Fruit fly (Drosophila melanogaster) whole organism, embryonic: ENCODE data around the gene CG9297.

Source experiments
- Aef1 ChIP-seq: fragments of 200-800 bp; sonication (Bioruptor generic); IDR thresholded peaks from 3 replicates; pipeline ENCODE4 v1.3.6; 2022; ENCODE audit warnings: missing biosample characterization, missing genetic modification characterization
- Blimp-1 ChIP-seq: fragments of 200-800 bp; sonication (Bioruptor generic); optimal IDR thresholded peaks from 3 replicates; lab custom pipeline; 2018; ENCODE audit warnings: missing biosample characterization, missing genetic modification characterization, mild to moderate bottlenecking, moderate library complexity, missing genetic modification reagents
- CG11696 ChIP-seq: fragments of 200-800 bp; sonication (Bioruptor generic); IDR thresholded peaks from 2 replicates; pipeline ENCODE4 v1.3.6; 2022; ENCODE audit warnings: missing biosample characterization, missing genetic modification characterization
- CG12769 ChIP-seq: fragments of 200-800 bp; sonication (Bioruptor generic); optimal IDR thresholded peaks from 2 replicates; lab custom pipeline; 2019; ENCODE audit warnings: missing biosample characterization, mild to moderate bottlenecking, missing genetic modification characterization, moderate library complexity
- CG13296 ChIP-seq: fragments of 200-800 bp; sonication (Bioruptor generic); optimal IDR thresholded peaks from 3 replicates; lab custom pipeline; 2018; ENCODE audit warnings: missing biosample characterization, mild to moderate bottlenecking, missing genetic modification characterization
- CG15696 ChIP-seq: fragments of 200-800 bp; sonication (Bioruptor generic); optimal IDR thresholded peaks from 2 replicates; lab custom pipeline; 2019; ENCODE audit warnings: missing biosample characterization, mild to moderate bottlenecking, missing genetic modification characterization, moderate library complexity
- CG2120 ChIP-seq: fragments of 200-800 bp; sonication (Bioruptor generic); optimal IDR thresholded peaks from 3 replicates; lab custom pipeline; 2016; ENCODE audit warnings: missing biosample characterization, missing genetic modification characterization
- CG7928 ChIP-seq: fragments of 200-800 bp; sonication (Bioruptor generic); optimal IDR thresholded peaks from 2 replicates; lab custom pipeline; 2017; ENCODE audit warnings: missing biosample characterization, mild to moderate bottlenecking, missing genetic modification characterization
- CG7987 ChIP-seq: fragments of 200-800 bp; sonication (Bioruptor generic); optimal IDR thresholded peaks from 2 replicates; lab custom pipeline; 2018; ENCODE audit warnings: missing biosample characterization, mild to moderate bottlenecking, missing genetic modification characterization, moderate library complexity
- CoRest ChIP-seq: fragments of 200-800 bp; sonication (Bioruptor generic); optimal IDR thresholded peaks from 3 replicates; lab custom pipeline; 2018; ENCODE audit warnings: missing biosample characterization, mild to moderate bottlenecking, missing genetic modification characterization, moderate library complexity
- CrebB ChIP-seq: fragments of 200-800 bp; sonication (Bioruptor generic); optimal IDR thresholded peaks from 3 replicates; lab custom pipeline; 2018; ENCODE audit warnings: missing biosample characterization, mild to moderate bottlenecking, missing genetic modification characterization
- Dek ChIP-seq: fragments of 200-800 bp; sonication (Bioruptor generic); optimal IDR thresholded peaks from 3 replicates; lab custom pipeline; 2019; ENCODE audit warnings: missing biosample characterization, mild to moderate bottlenecking, missing genetic modification characterization, moderate library complexity
- Dref ChIP-seq: fragments of 200-800 bp; sonication (Bioruptor generic); IDR thresholded peaks from 2 replicates; pipeline ENCODE4 v1.3.6; 2022; ENCODE audit warnings: missing biosample characterization, missing genetic modification characterization
- Drgx ChIP-seq: fragments of 200-800 bp; sonication (Bioruptor generic); IDR thresholded peaks from 2 replicates; pipeline ENCODE4 v1.3.6; 2022; ENCODE audit warnings: missing biosample characterization, missing genetic modification characterization
- Hey ChIP-seq: fragments of 200-800 bp; sonication (Bioruptor generic); optimal IDR thresholded peaks from 3 replicates; lab custom pipeline; 2018; ENCODE audit warnings: missing biosample characterization, mild to moderate bottlenecking, missing genetic modification characterization
- HmgD ChIP-seq: fragments of 200-800 bp; sonication (Bioruptor generic); optimal IDR thresholded peaks from 3 replicates; lab custom pipeline; 2016; ENCODE audit warnings: missing biosample characterization, missing genetic modification characterization
- Lpt ChIP-seq: fragments of >200 bp; optimal IDR thresholded peaks from 2 replicates; lab custom pipeline; 2018; ENCODE audit warnings: missing biosample characterization, missing genetic modification characterization
- Med ChIP-seq: fragments of 200-800 bp; sonication (Bioruptor generic); peaks from one replicate; lab custom pipeline; 2016; ENCODE audit warnings: missing biosample characterization, missing genetic modification characterization, mild to moderate bottlenecking, inconsistent platforms, moderate library complexity
- Neu2 ChIP-seq: fragments of 200-800 bp; sonication (Bioruptor generic); optimal IDR thresholded peaks from 3 replicates; lab custom pipeline; 2016; ENCODE audit warnings: missing biosample characterization, missing genetic modification characterization, borderline replicate concordance
- Pdp1 ChIP-seq, 2 experiments: fragments of 200-800 bp; sonication (Bioruptor generic); optimal IDR thresholded peaks; 3 replicates each; lab custom pipeline; 2016; ENCODE audit warnings: missing biosample characterization in 2 of 2, missing genetic modification characterization in 2 of 2, mild to moderate bottlenecking in 1 of 2, moderate library complexity in 1 of 2
- Rx ChIP-seq: fragments of 200-800 bp; sonication (Bioruptor generic); IDR thresholded peaks from 2 replicates; pipeline ENCODE4 v1.3.6; 2022; ENCODE audit warnings: missing biosample characterization, missing genetic modification characterization
- Side ChIP-seq: fragments of 200-800 bp; sonication (Bioruptor generic); optimal IDR thresholded peaks from 2 replicates; lab custom pipeline; 2016; ENCODE audit warnings: missing biosample characterization, missing genetic modification characterization
- ara ChIP-seq: fragments of 200-800 bp; sonication (Bioruptor generic); IDR thresholded peaks from 2 replicates; pipeline ENCODE4 v1.3.6; 2022; ENCODE audit warnings: missing biosample characterization, missing genetic modification characterization
- bcd ChIP-seq: fragments of 200-800 bp; sonication (Bioruptor generic); optimal IDR thresholded peaks from 2 replicates; lab custom pipeline; 2017; ENCODE audit warnings: missing biosample characterization, mild to moderate bottlenecking, missing genetic modification characterization
- cas ChIP-seq: fragments of 200-800 bp; sonication (Bioruptor generic); IDR thresholded peaks from 2 replicates; pipeline ENCODE4 v1.3.6; 2022; ENCODE audit warnings: missing biosample characterization, missing genetic modification characterization
- crol ChIP-seq: fragments of 200-800 bp; sonication (Bioruptor generic); IDR thresholded peaks from 2 replicates; pipeline ENCODE4 v1.3.6; 2022; ENCODE audit warnings: missing biosample characterization, missing genetic modification characterization
- dmrt11E ChIP-seq: fragments of 200-800 bp; sonication (Bioruptor generic); optimal IDR thresholded peaks from 3 replicates; lab custom pipeline; 2018; ENCODE audit warnings: missing biosample characterization, mild to moderate bottlenecking, missing genetic modification characterization, moderate library complexity
- exex ChIP-seq: fragments of 200-800 bp; sonication (Bioruptor generic); optimal IDR thresholded peaks from 4 replicates; lab custom pipeline; 2018; ENCODE audit warnings: missing biosample characterization, mild to moderate bottlenecking, missing genetic modification characterization, moderate library complexity
- h ChIP-seq: fragments of >200 bp; optimal IDR thresholded peaks from 2 replicates; lab custom pipeline; 2017
- jumu ChIP-seq: fragments of 200-800 bp; sonication (Bioruptor generic); optimal IDR thresholded peaks from 3 replicates; lab custom pipeline; 2016; ENCODE audit warnings: missing biosample characterization, missing genetic modification characterization
- ken ChIP-seq: fragments of 200-800 bp; sonication (Bioruptor generic); IDR thresholded peaks from 3 replicates; pipeline ENCODE4 v1.3.6; 2022; ENCODE audit warnings: missing biosample characterization, missing genetic modification characterization
- kni ChIP-seq: fragments of 200-800 bp; sonication (Bioruptor generic); optimal IDR thresholded peaks from 3 replicates; lab custom pipeline; 2017; ENCODE audit warnings: mild to moderate bottlenecking, missing biosample characterization, missing genetic modification reagents, missing genetic modification characterization
- sens ChIP-seq: fragments of 200-800 bp; sonication (Bioruptor generic); peaks from one replicate; lab custom pipeline; 2016; ENCODE audit warnings: missing biosample characterization, missing genetic modification characterization
- seq ChIP-seq: fragments of 200-800 bp; sonication (Bioruptor generic); IDR thresholded peaks from 2 replicates; pipeline ENCODE4 v1.3.6; 2022; ENCODE audit warnings: missing biosample characterization, missing genetic modification characterization
- slou ChIP-seq: fragments of 200-800 bp; sonication (Bioruptor generic); optimal IDR thresholded peaks from 3 replicates; lab custom pipeline; 2016; ENCODE audit warnings: missing biosample characterization, missing genetic modification characterization
- stwl ChIP-seq: fragments of 200-800 bp; sonication (Bioruptor generic); optimal IDR thresholded peaks from 3 replicates; lab custom pipeline; 2018; ENCODE audit warnings: missing biosample characterization, mild to moderate bottlenecking, missing genetic modification characterization, moderate library complexity
- tin ChIP-seq: fragments of 200-800 bp; sonication (Bioruptor generic); optimal IDR thresholded peaks from 3 replicates; lab custom pipeline; 2016; ENCODE audit warnings: missing biosample characterization, missing genetic modification characterization
- vfl ChIP-seq: fragments of 200-800 bp; sonication (Bioruptor generic); optimal IDR thresholded peaks from 2 replicates; lab custom pipeline; 2016; ENCODE audit warnings: missing biosample characterization, missing genetic modification characterization

CG9297 gene

DNA sequence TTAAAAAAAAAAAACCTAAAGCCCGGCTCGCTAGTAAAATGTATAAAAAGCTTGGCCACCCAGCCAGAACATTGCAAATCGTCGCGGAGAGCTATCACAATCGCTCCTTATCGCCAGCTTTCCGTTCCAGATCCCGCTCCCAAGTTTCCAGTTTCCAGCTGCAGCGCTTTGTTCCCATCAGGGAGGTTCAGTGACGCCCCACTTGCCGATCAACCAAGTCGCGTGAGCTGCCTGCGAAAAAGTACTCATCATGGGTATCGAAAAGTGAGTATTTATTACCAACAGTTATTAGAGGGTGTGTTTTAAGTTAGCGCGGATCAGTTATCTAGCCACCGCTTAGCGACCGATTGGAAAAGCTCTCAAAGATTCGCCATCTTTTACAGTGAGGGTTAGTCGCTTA lies 11.3 kb downstream of the CG9297 start:
- TF ChIP-seq CG12769 (tag; lab: Kevin White, UChicago) = no peak
- TF ChIP-seq CG11696 (GFP tag; lab: Robert Waterston, UW) = 0 out of 2 replicates have a peak, but pooled peaks have one; percentile 49
- peak; percentile 61 for TF ChIP-seq sens (GFP tag; lab: Kevin White, UChicago)
- TF ChIP-seq Rx (GFP tag; lab: Robert Waterston, UW) = 0 out of 2 replicates have a peak, but pooled peaks have one; percentile 4
- TF ChIP-seq, all 482 proteins: peak for 3

DNA sequence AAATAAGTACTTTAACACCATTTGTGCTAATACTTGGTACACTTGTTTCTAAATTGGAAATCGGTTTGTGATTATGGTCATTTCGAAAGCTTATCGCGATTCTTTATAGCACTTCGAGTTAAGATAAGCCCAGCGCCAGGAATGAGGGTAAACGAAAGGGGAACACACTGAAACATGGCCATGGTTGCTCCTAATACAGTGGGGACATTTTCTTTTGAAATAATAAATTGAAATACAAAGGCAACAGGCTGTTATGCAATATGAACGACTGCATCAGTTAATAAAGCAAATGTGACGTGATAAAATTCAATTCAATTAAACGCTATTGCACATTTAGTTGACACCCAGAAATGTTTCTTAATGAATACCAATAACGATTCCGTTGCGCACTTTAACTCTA lies 12.1 kb downstream of the CG9297 start:
- TF ChIP-seq CG2120 (no peak), Hey (no peak), exex (tag; lab: Kevin White, UChicago) (peak; percentile 90), Blimp-1 (GFP tag; lab: Kevin White, UChicago) (no peak), Med (GFP tag; lab: Kevin White, UChicago) (peak; percentile 13), Pdp1 (GFP tag; optimal IDR thresholded peaks at IDR 0.05; lab: Kevin White, UChicago) (peak in 1 of 2 experiments; percentile 68), CG7928 (GFP tag; lab: Kevin White, UChicago) (no peak), h (no peak), CoRest (tag; lab: Kevin White, UChicago) (no peak), CG13296 (no peak)

DNA sequence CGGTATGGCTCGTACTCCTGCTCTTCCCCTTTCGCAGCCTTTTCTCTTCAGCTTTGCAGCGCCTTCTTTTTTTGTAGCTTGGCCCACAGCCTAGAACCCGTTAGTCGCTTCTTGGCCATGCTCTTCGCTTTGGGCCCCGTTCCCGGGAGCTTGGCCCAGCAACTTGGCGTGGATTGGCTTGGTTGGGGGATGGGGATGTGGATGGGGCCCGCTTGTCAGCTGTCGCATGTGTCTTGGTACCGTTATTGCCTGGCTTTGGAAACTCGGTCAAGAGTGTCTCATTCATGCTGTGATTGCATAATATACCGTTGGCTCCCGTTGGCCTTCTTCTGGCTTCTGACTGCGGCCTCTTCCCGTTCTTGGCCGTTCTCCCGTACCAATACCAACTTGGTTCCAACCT lies 14.6 kb downstream of the CG9297 start:
- 0 out of 2 replicates have a peak, but pooled peaks have one; percentile 9 for TF ChIP-seq crol (GFP tag; lab: Robert Waterston, UW)
- no peak for TF ChIP-seq Side (GFP tag; lab: Kevin White, UChicago)
- TF ChIP-seq vfl (GFP tag; lab: Kevin White, UChicago) = no peak
- TF ChIP-seq Neu2 (GFP tag; lab: Kevin White, UChicago) = no peak
- TF ChIP-seq seq = no peak
- no peak for TF ChIP-seq dmrt11E (tag; lab: Kevin White, UChicago)
- no peak for TF ChIP-seq Aef1
- TF ChIP-seq CG7987 = no peak
- no peak for TF ChIP-seq Dek
- 0 out of 2 replicates have a peak, but pooled peaks have one; percentile 19 for TF ChIP-seq ara (GFP tag; lab: Robert Waterston, UW)
- TF ChIP-seq ken (GFP tag; lab: Robert Waterston, UW) = no peak
- peak in 1 of 2 experiments; percentile 31 for TF ChIP-seq Pdp1 (GFP tag; optimal IDR thresholded peaks at IDR 0.05; lab: Kevin White, UChicago)
- TF ChIP-seq Dref = peak; percentile 27; the same call in 1 of the 2 replicates
- TF ChIP-seq slou = no peak
- no peak for TF ChIP-seq tin (GFP tag; lab: Kevin White, UChicago)
- no peak for TF ChIP-seq HmgD (GFP tag; lab: Kevin White, UChicago)
- TF ChIP-seq Drgx (GFP tag; lab: Robert Waterston, UW) = no peak
- no peak for TF ChIP-seq bcd (GFP tag; lab: Kevin White, UChicago)
- peak; percentile 35 for TF ChIP-seq kni
- no peak for TF ChIP-seq cas (GFP tag; lab: Robert Waterston, UW)
- TF ChIP-seq jumu (GFP tag; lab: Kevin White, UChicago) = no peak

- 0 out of 2 replicates have a peak, but pooled peaks have one; percentile 13 for TF ChIP-seq Drgx (GFP tag; lab: Robert Waterston, UW)
- TF ChIP-seq CG15696 (tag; lab: Kevin White, UChicago) = peak; percentile 5
- no peak for TF ChIP-seq CrebB
- TF ChIP-seq Pdp1 (GFP tag; optimal IDR thresholded peaks at IDR 0.05; lab: Kevin White, UChicago) = peak in 1 of 2 experiments; percentile 7
- TF ChIP-seq bcd (GFP tag; lab: Kevin White, UChicago) = no peak
- TF ChIP-seq Lpt (GFP tag; lab: Kevin White, UChicago) = no peak
- TF ChIP-seq stwl (tag; lab: Kevin White, UChicago) = no peak
Observed at dm6 chr3R:13788224-13788623, 16.9 kb downstream of the CG9297 start.
